Fruit fly (Drosophila melanogaster) whole organism, prepupa: ENCODE data around the gene toy.

Experiments used
- Blimp-1 ChIP-seq: fragments of 200-800 bp; sonication (Bioruptor generic); optimal IDR thresholded peaks from 3 replicates; lab custom pipeline; 2017; ENCODE audit warnings: missing biosample characterization, missing genetic modification characterization, mild to moderate bottlenecking, moderate library complexity, missing genetic modification reagents
- CG10631 ChIP-seq: fragments of 200-800 bp; sonication (Bioruptor generic); optimal IDR thresholded peaks from 2 replicates; lab custom pipeline; 2016; ENCODE audit warnings: missing biosample characterization, missing genetic modification characterization
- CG10669 ChIP-seq: fragments of 200-800 bp; sonication (Bioruptor generic); optimal IDR thresholded peaks from 3 replicates; lab custom pipeline; 2018; ENCODE audit warnings: missing biosample characterization, mild to moderate bottlenecking, missing genetic modification characterization, moderate library complexity
- CG11294 ChIP-seq: fragments of 200-800 bp; sonication (Bioruptor generic); IDR thresholded peaks from 2 replicates; pipeline ENCODE4 v1.3.6; 2022; ENCODE audit warnings: missing biosample characterization, missing genetic modification characterization
- CG11762 ChIP-seq: fragments of 200-800 bp; sonication (Bioruptor generic); optimal IDR thresholded peaks from 3 replicates; lab custom pipeline; 2016; ENCODE audit warnings: missing biosample characterization, missing genetic modification characterization; ENCODE audit not compliant: insufficient read depth
- CG11902 ChIP-seq: fragments of 200-800 bp; sonication (Bioruptor generic); optimal IDR thresholded peaks from 3 replicates; lab custom pipeline; 2016; ENCODE audit warnings: missing biosample characterization, missing genetic modification characterization
- CG15336 ChIP-seq: fragments of 200-800 bp; sonication (Bioruptor generic); IDR thresholded peaks from 2 replicates; pipeline ENCODE4 v1.3.6; 2022; ENCODE audit warnings: missing biosample characterization, missing genetic modification characterization
- CG1621 ChIP-seq: fragments of 200-800 bp; sonication (Bioruptor generic); optimal IDR thresholded peaks from 3 replicates; lab custom pipeline; 2018; ENCODE audit warnings: missing biosample characterization, mild to moderate bottlenecking, missing genetic modification characterization
- CG16779 ChIP-seq: fragments of 200-800 bp; sonication (Bioruptor generic); optimal IDR thresholded peaks from 3 replicates; lab custom pipeline; 2017; ENCODE audit warnings: missing biosample characterization, mild to moderate bottlenecking, missing genetic modification characterization
- CG3032 ChIP-seq: fragments of 200-800 bp; optimal IDR thresholded peaks from 2 replicates; lab custom pipeline; 2019; ENCODE audit warnings: missing biosample characterization, mild to moderate bottlenecking, missing genetic modification characterization, moderate library complexity
- CG31627 ChIP-seq: fragments of 200-800 bp; sonication (Bioruptor generic); optimal IDR thresholded peaks from 3 replicates; lab custom pipeline; 2016; ENCODE audit warnings: missing biosample characterization, missing genetic modification characterization
- CG32006 ChIP-seq: fragments of 200-800 bp; sonication (Bioruptor generic); optimal IDR thresholded peaks from 3 replicates; lab custom pipeline; 2017; ENCODE audit warnings: missing biosample characterization, mild to moderate bottlenecking, missing genetic modification characterization
- CG34406 ChIP-seq: fragments of 200-800 bp; sonication (Bioruptor generic); optimal IDR thresholded peaks from 3 replicates; lab custom pipeline; 2016; ENCODE audit warnings: missing biosample characterization, missing genetic modification characterization
- CG3919 ChIP-seq: fragments of 200-800 bp; sonication (Bioruptor generic); optimal IDR thresholded peaks from 3 replicates; lab custom pipeline; 2016; ENCODE audit warnings: missing biosample characterization, missing genetic modification characterization
- CG4318 ChIP-seq: fragments of 200-800 bp; sonication (Bioruptor generic); optimal IDR thresholded peaks from 3 replicates; lab custom pipeline; 2017; ENCODE audit warnings: missing biosample characterization, mild to moderate bottlenecking, missing genetic modification characterization
- CG6163 ChIP-seq: fragments of 200-800 bp; sonication (Bioruptor generic); IDR thresholded peaks from 3 replicates; pipeline ENCODE4 v1.3.6; 2022; ENCODE audit warnings: missing biosample characterization, missing genetic modification characterization
- CG6276 ChIP-seq: fragments of 200-800 bp; sonication (Bioruptor generic); optimal IDR thresholded peaks from 2 replicates; lab custom pipeline; 2017; ENCODE audit warnings: missing biosample characterization, mild to moderate bottlenecking, missing genetic modification characterization
- CG6792 ChIP-seq: fragments of 200-800 bp; sonication (Bioruptor generic); optimal IDR thresholded peaks from 3 replicates; lab custom pipeline; 2016; ENCODE audit warnings: missing biosample characterization, missing genetic modification characterization
- CG6808 ChIP-seq: fragments of 200-800 bp; sonication (Bioruptor generic); optimal IDR thresholded peaks from 3 replicates; lab custom pipeline; 2017; ENCODE audit warnings: missing biosample characterization, missing genetic modification characterization, mild to moderate bottlenecking, moderate library complexity, missing genetic modification reagents
- CG6854 ChIP-seq: fragments of 200-800 bp; sonication (Bioruptor generic); optimal IDR thresholded peaks from 2 replicates; lab custom pipeline; 2017; ENCODE audit warnings: missing biosample characterization, mild to moderate bottlenecking, missing genetic modification characterization
- CG7368 ChIP-seq: fragments of 200-800 bp; sonication (Bioruptor generic); optimal IDR thresholded peaks from 3 replicates; lab custom pipeline; 2016; ENCODE audit warnings: missing biosample characterization, missing genetic modification characterization
- CG8119 ChIP-seq: fragments of 200-800 bp; sonication (Bioruptor generic); IDR thresholded peaks from 3 replicates; pipeline ENCODE4 v1.3.6; 2022; ENCODE audit warnings: missing biosample characterization, missing genetic modification characterization
- CG8319 ChIP-seq: fragments of 200-800 bp; sonication (Bioruptor generic); optimal IDR thresholded peaks from 3 replicates; lab custom pipeline; 2016; ENCODE audit warnings: missing biosample characterization, missing genetic modification characterization
- CG8632 ChIP-seq: fragments of 200-800 bp; sonication (Bioruptor generic); optimal IDR thresholded peaks from 3 replicates; lab custom pipeline; 2016; ENCODE audit warnings: missing biosample characterization, missing genetic modification characterization
- CG9139 ChIP-seq: fragments of 200-800 bp; sonication (Bioruptor generic); optimal IDR thresholded peaks from 3 replicates; lab custom pipeline; 2017; ENCODE audit warnings: missing biosample characterization, mild to moderate bottlenecking, missing genetic modification characterization
- Eip75B ChIP-seq: fragments of 200-800 bp; sonication (Bioruptor generic); optimal IDR thresholded peaks from 3 replicates; lab custom pipeline; 2016; ENCODE audit warnings: missing biosample characterization, missing genetic modification characterization
- Eip78C ChIP-seq: fragments of 200-800 bp; sonication (Bioruptor generic); peaks from one replicate; lab custom pipeline; 2016; ENCODE audit warnings: missing biosample characterization, missing genetic modification characterization
- Eip93F ChIP-seq: fragments of 200-800 bp; sonication (Bioruptor generic); optimal IDR thresholded peaks from 2 replicates; lab custom pipeline; 2016; ENCODE audit warnings: missing biosample characterization, mild to moderate bottlenecking, missing genetic modification characterization
- Ets21C ChIP-seq: fragments of 200-800 bp; sonication (Bioruptor generic); optimal IDR thresholded peaks from 3 replicates; lab custom pipeline; 2016; ENCODE audit warnings: missing biosample characterization, missing genetic modification characterization
- Gug ChIP-seq: fragments of 200-800 bp; sonication (Bioruptor generic); IDR thresholded peaks from 2 replicates; pipeline ENCODE4 v1.3.6; 2022; ENCODE audit warnings: missing biosample characterization, missing genetic modification characterization
- Hr38 ChIP-seq: sonication (Bioruptor generic); optimal IDR thresholded peaks from 2 replicates; lab custom pipeline; 2016; ENCODE audit warnings: missing biosample characterization, missing genetic modification characterization
- Hr39 ChIP-seq: fragments of 200-800 bp; sonication (Bioruptor generic); optimal IDR thresholded peaks from 2 replicates; lab custom pipeline; 2016; ENCODE audit warnings: missing biosample characterization, missing genetic modification characterization
- Hr4 ChIP-seq: fragments of 200-800 bp; sonication (Bioruptor generic); optimal IDR thresholded peaks from 3 replicates; lab custom pipeline; 2016; ENCODE audit warnings: missing biosample characterization, missing genetic modification characterization
- Lpt ChIP-seq: fragments of 200-800 bp; sonication (Bioruptor generic); optimal IDR thresholded peaks from 3 replicates; lab custom pipeline; 2016; ENCODE audit warnings: missing biosample characterization, missing genetic modification characterization
- OdsH ChIP-seq: fragments of 200-800 bp; sonication (Bioruptor generic); optimal IDR thresholded peaks from 3 replicates; lab custom pipeline; 2016; ENCODE audit warnings: missing biosample characterization, missing genetic modification characterization
- Smox ChIP-seq: fragments of 200-800 bp; sonication (Bioruptor generic); optimal IDR thresholded peaks from 3 replicates; lab custom pipeline; 2016; ENCODE audit warnings: missing biosample characterization, missing genetic modification characterization
- Sox102F ChIP-seq: fragments of 200-800 bp; sonication (Bioruptor generic); optimal IDR thresholded peaks from 2 replicates; lab custom pipeline; 2016; ENCODE audit warnings: missing biosample characterization, mild to moderate bottlenecking, missing genetic modification characterization
- Sox15 ChIP-seq: fragments of 200-800 bp; sonication (Bioruptor generic); optimal IDR thresholded peaks from 3 replicates; lab custom pipeline; 2016; ENCODE audit warnings: missing biosample characterization, missing genetic modification characterization
- achi ChIP-seq: fragments of 200-800 bp; sonication (Bioruptor generic); optimal IDR thresholded peaks from 3 replicates; lab custom pipeline; 2016; ENCODE audit warnings: missing biosample characterization, missing genetic modification characterization
- acj6 ChIP-seq: fragments of 200-800 bp; sonication (Bioruptor generic); optimal IDR thresholded peaks from 3 replicates; lab custom pipeline; 2016; ENCODE audit warnings: missing biosample characterization, missing genetic modification characterization
- cyc ChIP-seq: fragments of 200-800 bp; sonication (Bioruptor generic); optimal IDR thresholded peaks from 3 replicates; lab custom pipeline; 2016; ENCODE audit warnings: missing biosample characterization, missing genetic modification characterization
- dac ChIP-seq: fragments of 200-800 bp; sonication (Bioruptor generic); optimal IDR thresholded peaks from 2 replicates; lab custom pipeline; 2017; ENCODE audit warnings: missing biosample characterization, mild to moderate bottlenecking, missing genetic modification characterization
- dsx ChIP-seq: fragments of 200-800 bp; optimal IDR thresholded peaks from 3 replicates; lab custom pipeline; 2019; ENCODE audit warnings: missing biosample characterization, mild to moderate bottlenecking, missing genetic modification characterization, moderate library complexity; ENCODE audit not compliant: poor library complexity, severe bottlenecking
- eg ChIP-seq: fragments of 200-800 bp; sonication (Bioruptor generic); IDR thresholded peaks from 3 replicates; pipeline ENCODE4 v1.3.6; 2022; ENCODE audit warnings: missing biosample characterization, missing genetic modification characterization
- esn ChIP-seq: fragments of 200-800 bp; sonication (Bioruptor generic); optimal IDR thresholded peaks from 2 replicates; lab custom pipeline; 2016; ENCODE audit warnings: missing biosample characterization, mild to moderate bottlenecking, missing genetic modification characterization, moderate library complexity
- fd85E ChIP-seq: fragments of 200-800 bp; sonication (Bioruptor generic); optimal IDR thresholded peaks from 3 replicates; lab custom pipeline; 2016; ENCODE audit warnings: missing biosample characterization, missing genetic modification characterization
- fkh ChIP-seq: fragments of 200-800 bp; sonication (Bioruptor generic); optimal IDR thresholded peaks from 3 replicates; lab custom pipeline; 2017; ENCODE audit warnings: missing biosample characterization, mild to moderate bottlenecking, missing genetic modification characterization, moderate library complexity
- lz ChIP-seq: fragments of 200-800 bp; sonication (Bioruptor generic); optimal IDR thresholded peaks from 3 replicates; lab custom pipeline; 2016; ENCODE audit warnings: missing biosample characterization, missing genetic modification characterization
- pdm3 ChIP-seq: fragments of 200-800 bp; sonication (Bioruptor generic); optimal IDR thresholded peaks from 3 replicates; lab custom pipeline; 2016; ENCODE audit warnings: missing biosample characterization, missing genetic modification characterization
- spab ChIP-seq: fragments of 200-800 bp; sonication (Bioruptor generic); optimal IDR thresholded peaks from 2 replicates; lab custom pipeline; 2017; ENCODE audit warnings: missing biosample characterization, mild to moderate bottlenecking, missing genetic modification characterization, missing genetic modification reagents
- ss ChIP-seq, 2 experiments: fragments of 200-800 bp; sonication (Bioruptor generic); optimal IDR thresholded peaks; 2 replicates in 1 of 2; 3 replicates in 1 of 2; lab custom pipeline; 2017 to 2018; ENCODE audit warnings: mild to moderate bottlenecking in 2 of 2, missing biosample characterization in 2 of 2, missing genetic modification characterization in 2 of 2, moderate library complexity in 1 of 2
- topi ChIP-seq: fragments of 200-800 bp; sonication (Bioruptor generic); optimal IDR thresholded peaks from 3 replicates; lab custom pipeline; 2016; ENCODE audit warnings: missing biosample characterization, missing genetic modification characterization
- vri ChIP-seq: fragments of 200-800 bp; sonication (Bioruptor generic); optimal IDR thresholded peaks from 3 replicates; lab custom pipeline; 2016; ENCODE audit warnings: missing biosample characterization, mild to moderate bottlenecking, missing genetic modification characterization

toy gene

DNA sequence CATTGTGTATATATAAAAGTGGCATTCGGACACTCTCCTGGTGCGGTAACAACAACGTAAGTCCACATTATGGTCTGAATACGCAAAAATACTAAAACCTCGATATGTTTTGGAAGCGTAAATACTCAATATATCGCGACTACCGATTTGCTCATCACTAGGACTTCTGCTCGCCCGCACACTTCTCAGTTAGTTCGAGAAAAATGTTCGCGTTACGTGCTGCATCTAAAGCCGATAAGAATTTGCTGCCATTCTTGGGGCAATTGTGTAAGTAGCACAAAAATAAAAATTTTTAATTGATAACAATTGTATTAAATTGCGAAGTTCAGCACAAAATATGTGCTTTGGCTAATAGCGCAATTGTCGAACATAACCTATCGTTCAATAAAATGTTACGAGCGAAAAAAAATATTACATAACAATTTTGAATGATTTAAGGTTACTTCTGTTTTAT lies 42.2 kb downstream of the toy start, which contains the start of gene CG11076:
Gene CG11076 (minus strand): TSS at position 71 of the 454 bp plus-strand sequence.
- no peak for TF ChIP-seq CG10669 (GFP tag; lab: Kevin White, UChicago)
- no peak for TF ChIP-seq Lpt (GFP tag; lab: Kevin White, UChicago)
- TF ChIP-seq spab: no peak
- TF ChIP-seq Eip78C (GFP tag; lab: Kevin White, UChicago): peak; percentile 73
- no peak for TF ChIP-seq CG7368 (GFP tag; lab: Kevin White, UChicago)
- no peak for TF ChIP-seq CG32006 (GFP tag; lab: Kevin White, UChicago)
- no peak for TF ChIP-seq CG15336
- TF ChIP-seq fd85E (GFP tag; lab: Kevin White, UChicago): no peak
- no peak for TF ChIP-seq CG8119 (GFP tag; lab: Robert Waterston, UW)
- no peak for TF ChIP-seq CG6792 (GFP tag; lab: Kevin White, UChicago)
- no peak for TF ChIP-seq CG8632 (GFP tag; lab: Kevin White, UChicago)
- TF ChIP-seq Sox15: no peak
- TF ChIP-seq CG9139 (GFP tag; lab: Kevin White, UChicago): no peak
- peak; percentile 50 for TF ChIP-seq esn (GFP tag; lab: Kevin White, UChicago)
- no peak for TF ChIP-seq CG11902
- no peak for TF ChIP-seq CG6854 (GFP tag; lab: Kevin White, UChicago)
- no peak for TF ChIP-seq CG34406 (GFP tag; lab: Kevin White, UChicago)
- TF ChIP-seq Blimp-1 (GFP tag; lab: Kevin White, UChicago): no peak
- no peak for TF ChIP-seq CG16779 (tag; lab: Kevin White, UChicago)
- TF ChIP-seq fkh (GFP tag; lab: Kevin White, UChicago): no peak
- TF ChIP-seq dac (GFP tag; lab: Kevin White, UChicago): no peak
- no peak for TF ChIP-seq achi (GFP tag; lab: Kevin White, UChicago)
- TF ChIP-seq acj6 (GFP tag; lab: Kevin White, UChicago): no peak
- TF ChIP-seq Hr4: no peak
- TF ChIP-seq dsx (GFP tag; lab: Kevin White, UChicago): no peak
- no peak for TF ChIP-seq CG6163
- no peak for TF ChIP-seq Eip93F (GFP tag; lab: Kevin White, UChicago)
- no peak for TF ChIP-seq CG31627
- peak; percentile 33 for TF ChIP-seq Ets21C (GFP tag; lab: Kevin White, UChicago)
- peak; percentile 16 for TF ChIP-seq Eip75B (GFP tag; lab: Kevin White, UChicago)
- TF ChIP-seq CG4318 (GFP tag; lab: Kevin White, UChicago): no peak
- no peak for TF ChIP-seq CG3919 (GFP tag; lab: Kevin White, UChicago)
- no peak for TF ChIP-seq CG11294 (GFP tag; lab: Robert Waterston, UW)
- TF ChIP-seq cyc (GFP tag; lab: Kevin White, UChicago): peak; percentile 19
- peak; percentile 2 for TF ChIP-seq OdsH (GFP tag; lab: Kevin White, UChicago)
- TF ChIP-seq CG10631 (GFP tag; lab: Kevin White, UChicago): no peak
- TF ChIP-seq CG6808 (GFP tag; lab: Kevin White, UChicago): no peak
- no peak for TF ChIP-seq Gug (GFP tag; lab: Robert Waterston, UW)
- TF ChIP-seq Smox (GFP tag; lab: Kevin White, UChicago): peak; percentile 28
- no peak for TF ChIP-seq CG8319
- peak; percentile 54 for TF ChIP-seq topi
- no peak for TF ChIP-seq CG1621
- TF ChIP-seq vri (GFP tag; lab: Kevin White, UChicago): peak; percentile 98
- TF ChIP-seq ss (GFP tag; optimal IDR thresholded peaks at IDR 0.05; lab: Kevin White, UChicago): no peak
- peak; percentile 43 for TF ChIP-seq lz (GFP tag; lab: Kevin White, UChicago)
- peak; percentile 10 for TF ChIP-seq CG3032 (tag; lab: Kevin White, UChicago)
- TF ChIP-seq Hr38 (GFP tag; lab: Kevin White, UChicago): no peak
- TF ChIP-seq Hr39: no peak
- peak; percentile 58 for TF ChIP-seq Sox102F
- TF ChIP-seq CG6276 (GFP tag; lab: Kevin White, UChicago): no peak
- TF ChIP-seq CG11762 (GFP tag; lab: Kevin White, UChicago): no peak
- TF ChIP-seq eg (GFP tag; lab: Robert Waterston, UW): no peak
- no peak for TF ChIP-seq pdm3 (GFP tag; lab: Kevin White, UChicago)
